Worm (Caenorhabditis elegans): ENCODE results near the gene T24H10.4.

- TF ChIP-seq ztf-23 (GFP tag; IDR thresholded peaks at IDR 0.05) (no peak), cog-1 (tag; optimal IDR thresholded peaks at IDR 0.05) (no peak), flt-1 (GFP tag; IDR thresholded peaks at IDR 0.05) (no peak), ztf-29 (GFP tag; IDR thresholded peaks at IDR 0.05) (no peak), T22C8.4 (GFP tag; IDR thresholded peaks at IDR 0.05) (no peak), med-1 (GFP tag; optimal IDR thresholded peaks at IDR 0.05; ENCODE audit: insufficient read depth) (no peak)
Measured at ce11 chrII:9069836-9070235, 39.5 kb upstream of the T24H10.4 start.

All from whole organism, midembryonic.